Worm (Caenorhabditis elegans) whole organism, dauer: ENCODE data around the gene cnnm-2.

Experiments
- unc-62 ChIP-seq: sonication (generic microtip); optimal IDR thresholded peaks from 2 replicates; lab custom pipeline; 2017; ENCODE audit warnings: missing biosample characterization, missing genetic modification reagents, missing genetic modification characterization

The cnnm-2 gene

ce11 chrX:8853524-8853923 is 41.6 kb downstream of the cnnm-2 start, which contains the start of gene sprp-4:
Gene sprp-4, minus strand, starts transcription at chrX:8853624.
- no peak for TF ChIP-seq unc-62 (GFP tag; lab: Kevin White, UChicago)

DNA sequence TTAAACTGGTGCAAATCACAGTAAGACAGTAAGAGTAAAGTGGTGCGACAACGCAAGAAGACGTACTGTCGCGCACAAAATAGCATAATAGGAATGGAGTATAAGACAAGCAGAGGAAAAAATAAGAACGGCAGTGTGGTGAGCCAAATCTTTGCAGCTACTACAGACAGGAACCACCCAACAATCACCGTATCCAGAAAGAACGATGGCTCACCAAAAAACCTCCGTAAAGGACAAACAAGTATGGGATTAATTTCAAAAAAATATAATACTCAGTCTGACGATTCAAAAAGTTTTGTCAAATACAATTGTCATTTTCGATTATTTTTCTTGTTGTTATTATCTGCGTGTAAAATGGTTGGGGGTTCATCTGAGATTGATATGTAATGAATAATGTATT is 42.5 kb downstream of the cnnm-2 start:
- no peak for TF ChIP-seq unc-62 (GFP tag; lab: Kevin White, UChicago)

ce11 chrX:8857904-8858612 is 46.2 kb downstream of the cnnm-2 start, which contains the start of gene C06E2.5:
Gene C06E2.5, minus strand, starts transcription at chrX:8857954.
- no peak for TF ChIP-seq unc-62 (GFP tag; lab: Kevin White, UChicago)

DNA sequence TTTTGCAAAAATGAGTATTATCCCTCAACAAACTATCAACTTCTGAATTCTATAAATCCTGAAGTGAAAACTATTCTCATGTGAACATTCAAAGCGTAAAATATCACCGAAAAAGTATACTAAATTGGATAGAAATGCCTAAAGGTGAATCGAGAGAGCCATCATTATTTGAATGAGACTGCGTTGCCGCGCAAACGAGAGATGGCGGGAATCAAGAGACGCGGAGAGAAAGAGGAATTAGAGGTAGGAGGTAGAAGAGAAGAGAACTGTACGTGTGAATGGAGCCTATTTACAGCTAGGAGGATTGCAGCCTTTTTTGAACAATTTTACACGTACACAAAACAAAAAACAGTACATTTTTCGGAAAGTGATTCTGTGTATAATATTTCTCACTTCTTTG is 47.6 kb downstream of the cnnm-2 start:
- no peak for TF ChIP-seq unc-62 (GFP tag; lab: Kevin White, UChicago)

DNA sequence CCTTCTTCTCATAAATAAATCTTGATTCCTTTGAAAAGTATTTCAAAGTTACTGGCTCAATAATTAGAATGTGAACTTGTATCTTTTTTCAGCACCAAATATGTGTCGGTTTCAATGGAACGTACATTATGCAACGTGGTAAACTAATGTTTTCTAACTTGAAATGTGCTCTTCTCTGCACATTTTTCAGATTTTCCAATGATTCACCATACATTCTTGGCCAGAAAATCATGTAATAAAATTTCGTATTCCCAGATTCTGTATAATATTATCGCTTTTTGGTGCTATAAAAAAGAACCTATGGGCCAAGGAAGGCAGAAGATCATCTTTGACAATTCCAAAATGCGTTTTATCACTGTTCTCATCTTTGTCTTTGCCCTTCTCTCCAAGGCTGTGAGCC is 49.1 kb downstream of the cnnm-2 start, which contains the start of gene C06E2.9:
Gene C06E2.9 (plus strand): TSS at position 301 of the 400 bp plus-strand sequence.
- no peak for TF ChIP-seq unc-62 (GFP tag; lab: Kevin White, UChicago)
